In the genomic region with DNA sequence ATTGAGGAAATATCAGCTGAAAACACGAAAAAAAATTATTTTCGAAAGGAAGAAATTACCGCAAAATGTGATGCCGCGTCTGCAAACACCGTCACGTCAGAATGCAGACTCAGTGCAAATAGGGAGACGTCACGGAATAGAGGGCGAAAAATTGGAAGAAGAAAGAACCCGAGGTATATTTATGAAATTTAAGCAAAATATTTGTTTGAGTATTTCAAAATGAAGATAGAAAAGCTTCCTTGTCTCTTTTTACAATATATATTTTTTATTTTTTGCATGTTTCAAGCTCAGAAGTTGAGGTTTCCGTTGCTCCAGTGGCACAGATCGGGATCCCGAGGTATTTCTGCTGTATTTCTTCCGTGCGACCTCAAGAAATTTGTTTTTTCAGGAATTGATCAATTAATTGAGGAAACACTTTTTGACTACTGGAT, we compare ENCODE assay signal across 4 worm cellular contexts.
A peak's percentile ranks its signal among the peaks of the same experiment; 100 is the strongest.
TF ChIP-seq lines count a peak whose summit lies in the region.

W03H9.2 (minus strand) TSS at position 32 of the 431 bp plus-strand sequence.

TF ChIP-seq in whole organism, L2 larva, 48 proteins besides CTCF, POLR2A, EP300 and RAD21 (continues in another document):
- TF ChIP-seq F13H6.1 (tag; optimal IDR thresholded peaks at IDR 0.05; lab: Kevin White, UChicago) (peak; percentile 69), mbf-1 (tag; optimal IDR thresholded peaks at IDR 0.05; lab: Kevin White, UChicago) (no peak), unc-62 (GFP tag; optimal IDR thresholded peaks at IDR 0.05; lab: Kevin White, UChicago) (no peak), nhr-237 (tag; optimal IDR thresholded peaks at IDR 0.05; lab: Kevin White, UChicago) (peak; percentile 45), ztf-1 (GFP tag; conservative IDR thresholded peaks at IDR 0.05; lab: Robert Waterston, UW) (no peak), gmeb-1 (tag; optimal IDR thresholded peaks at IDR 0.05; lab: Kevin White, UChicago) (peak; percentile 69), C34F6.9 (tag; optimal IDR thresholded peaks at IDR 0.05; lab: Kevin White, UChicago) (peak; percentile 60), snpc-4 (tag; optimal IDR thresholded peaks at IDR 0.05; lab: Kevin White, UChicago) (no peak), skn-1 (tag; optimal IDR thresholded peaks at IDR 0.05; lab: Kevin White, UChicago) (no peak), ama-1 (optimal IDR thresholded peaks at IDR 0.05; lab: Kevin White, UChicago) (no peak), unc-55 (GFP tag; optimal IDR thresholded peaks at IDR 0.05; lab: Kevin White, UChicago) (peak; percentile 70), peb-1 (tag; optimal IDR thresholded peaks at IDR 0.05; lab: Kevin White, UChicago) (no peak), sma-3 (GFP tag; optimal IDR thresholded peaks at IDR 0.05; lab: Kevin White, UChicago) (peak; percentile 87), nhr-12 (tag; optimal IDR thresholded peaks at IDR 0.05; lab: Kevin White, UChicago) (no peak), ztf-4 (tag; optimal IDR thresholded peaks at IDR 0.05; lab: Kevin White, UChicago) (no peak), sem-4 (tag; optimal IDR thresholded peaks at IDR 0.05; lab: Kevin White, UChicago) (no peak), unc-39 (tag; optimal IDR thresholded peaks at IDR 0.05; lab: Kevin White, UChicago) (no peak), ZK546.5 (tag; optimal IDR thresholded peaks at IDR 0.05; lab: Kevin White, UChicago) (no peak), lin-39 (tag; optimal IDR thresholded peaks at IDR 0.05; lab: Kevin White, UChicago) (no peak), ceh-82 (tag; optimal IDR thresholded peaks at IDR 0.05; lab: Kevin White, UChicago) (no peak), mdl-1 (tag; optimal IDR thresholded peaks at IDR 0.05; lab: Kevin White, UChicago) (no peak), alr-1 (tag; optimal IDR thresholded peaks at IDR 0.05; lab: Kevin White, UChicago) (no peak), nhr-11 (tag; optimal IDR thresholded peaks at IDR 0.05; lab: Kevin White, UChicago) (no peak)

TF ChIP-seq in whole organism, L4 larva, 104 proteins besides CTCF, POLR2A, EP300 and RAD21 (continues in another document):
- TF ChIP-seq nhr-76 (tag; optimal IDR thresholded peaks at IDR 0.05; lab: Kevin White, UChicago) (no peak), nhr-48 (tag; optimal IDR thresholded peaks at IDR 0.05; lab: Kevin White, UChicago) (peak; percentile 4), nhr-102 (tag; optimal IDR thresholded peaks at IDR 0.05; lab: Kevin White, UChicago) (peak; percentile 36), dmd-9 (GFP tag; IDR thresholded peaks at IDR 0.05; lab: Robert Waterston, UW) (peak; percentile 76), arid-1 (GFP tag; conservative IDR thresholded peaks at IDR 0.05; lab: Robert Waterston, UW) (0 out of 2 replicates have a peak, but pooled peaks have one; percentile 9), lsy-2 (tag; optimal IDR thresholded peaks at IDR 0.05; lab: Kevin White, UChicago) (peak in 1 of 2 experiments; percentile 71), cey-2 (tag; optimal IDR thresholded peaks at IDR 0.05; lab: Kevin White, UChicago; ENCODE audit: borderline replicate concordance, insufficient read depth) (no peak), nhr-41 (GFP tag; IDR thresholded peaks at IDR 0.05; lab: Robert Waterston, UW) (no peak), skn-1 (tag; optimal IDR thresholded peaks at IDR 0.05; lab: Kevin White, UChicago) (no peak), zfp-2 (tag; optimal IDR thresholded peaks at IDR 0.05; lab: Kevin White, UChicago) (no peak), fkh-10 (GFP tag; optimal IDR thresholded peaks at IDR 0.05; lab: Kevin White, UChicago) (peak; percentile 61), F37D6.2 (tag; optimal IDR thresholded peaks at IDR 0.05; lab: Kevin White, UChicago) (peak; percentile 59), daf-19 (GFP tag; conservative IDR thresholded peaks at IDR 0.05; lab: Robert Waterston, UW) (no peak), dpl-1 (GFP tag; optimal IDR thresholded peaks at IDR 0.05; lab: Kevin White, UChicago) (peak; percentile 81), fos-1 (tag; optimal IDR thresholded peaks at IDR 0.05; lab: Kevin White, UChicago) (no peak), set-16 (GFP tag; IDR thresholded peaks at IDR 0.05; lab: Robert Waterston, UW) (no peak), aha-1 (tag; lab: Kevin White, UChicago) (no peak), egl-43 (GFP tag; IDR thresholded peaks at IDR 0.05; lab: Robert Waterston, UW) (0 out of 2 replicates have a peak, but pooled peaks have one; percentile 41), ceh-82 (tag; optimal IDR thresholded peaks at IDR 0.05; lab: Kevin White, UChicago) (no peak), madf-5 (GFP tag; IDR thresholded peaks at IDR 0.05; lab: Robert Waterston, UW) (no peak), spr-3 (GFP tag; optimal IDR thresholded peaks at IDR 0.05; lab: Kevin White, UChicago) (no peak), lim-7 (GFP tag; IDR thresholded peaks at IDR 0.05; lab: Robert Waterston, UW) (no peak)

TF ChIP-seq in whole organism, late embryonic, 69 proteins besides CTCF, POLR2A, EP300 and RAD21 (continues in another document):
- TF ChIP-seq elt-2 (tag; optimal IDR thresholded peaks at IDR 0.05; lab: Kevin White, UChicago) (peak; percentile 92), ceh-45 (GFP tag; IDR thresholded peaks at IDR 0.05; lab: Robert Waterston, UW) (no peak), nhr-11 (tag; optimal IDR thresholded peaks at IDR 0.05; lab: Kevin White, UChicago) (no peak), gmeb-2 (tag; optimal IDR thresholded peaks at IDR 0.05; lab: Kevin White, UChicago) (no peak), tbx-7 (tag; optimal IDR thresholded peaks at IDR 0.05; lab: Kevin White, UChicago) (peak; percentile 96), K02D7.2 (tag; optimal IDR thresholded peaks at IDR 0.05; lab: Kevin White, UChicago) (peak; percentile 55), pax-1 (tag; optimal IDR thresholded peaks at IDR 0.05; lab: Kevin White, UChicago) (no peak), pag-3 (tag; optimal IDR thresholded peaks at IDR 0.05; lab: Kevin White, UChicago; ENCODE audit: borderline replicate concordance) (peak; percentile 29), dve-1 (tag; optimal IDR thresholded peaks at IDR 0.05; lab: Kevin White, UChicago) (no peak), unc-86 (tag; optimal IDR thresholded peaks at IDR 0.05; lab: Kevin White, UChicago) (peak; percentile 76), ceh-2 (tag; optimal IDR thresholded peaks at IDR 0.05; lab: Kevin White, UChicago) (peak; percentile 96), Y22D7AL.16 (tag; optimal IDR thresholded peaks at IDR 0.05; lab: Kevin White, UChicago) (no peak), hlh-6 (tag; optimal IDR thresholded peaks at IDR 0.05; lab: Kevin White, UChicago) (peak; percentile 38), unc-42 (tag; optimal IDR thresholded peaks at IDR 0.05; lab: Kevin White, UChicago) (peak; percentile 45), ceh-18 (tag; optimal IDR thresholded peaks at IDR 0.05; lab: Kevin White, UChicago) (peak; percentile 25), hlh-8 (tag; optimal IDR thresholded peaks at IDR 0.05; lab: Kevin White, UChicago) (peak; percentile 96), madf-2 (tag; optimal IDR thresholded peaks at IDR 0.05; lab: Kevin White, UChicago) (peak; percentile 65), C08G9.2 (tag; optimal IDR thresholded peaks at IDR 0.05; lab: Kevin White, UChicago) (peak; percentile 94), fax-1 (tag; optimal IDR thresholded peaks at IDR 0.05; lab: Kevin White, UChicago) (peak; percentile 96), ceh-24 (tag; optimal IDR thresholded peaks at IDR 0.05; lab: Kevin White, UChicago) (peak; percentile 33), mec-3 (tag; optimal IDR thresholded peaks at IDR 0.05; lab: Kevin White, UChicago; ENCODE audit: borderline replicate concordance) (peak; percentile 50), sox-4 (tag; optimal IDR thresholded peaks at IDR 0.05; lab: Kevin White, UChicago) (peak; percentile 14), unc-3 (GFP tag; conservative IDR thresholded peaks at IDR 0.05; lab: Robert Waterston, UW) (no peak), unc-3 (tag; optimal IDR thresholded peaks at IDR 0.05; lab: Kevin White, UChicago) (peak; percentile 83)

TF ChIP-seq in whole organism, mixed stage, embryonic, 35 proteins besides CTCF, POLR2A, EP300 and RAD21 (continues in another document):
- TF ChIP-seq tbx-8 (GFP tag; optimal IDR thresholded peaks at IDR 0.05; lab: Kevin White, UChicago) (no peak), unc-120 (tag; optimal IDR thresholded peaks at IDR 0.05; lab: Kevin White, UChicago; ENCODE audit: poor library complexity, severe bottlenecking) (peak; percentile 75), blmp-1 (tag; optimal IDR thresholded peaks at IDR 0.05; lab: Kevin White, UChicago) (no peak), ham-2 (GFP tag; optimal IDR thresholded peaks at IDR 0.05; lab: Kevin White, UChicago) (peak; percentile 8), sptf-1 (tag; optimal IDR thresholded peaks at IDR 0.05; lab: Kevin White, UChicago) (peak; percentile 81), M03D4.4 (tag; optimal IDR thresholded peaks at IDR 0.05; lab: Kevin White, UChicago) (peak; percentile 74), lin-13 (tag; optimal IDR thresholded peaks at IDR 0.05; lab: Kevin White, UChicago) (peak; percentile 6), elt-3 (tag; optimal IDR thresholded peaks at IDR 0.05; lab: Kevin White, UChicago) (no peak), nhr-237 (tag; optimal IDR thresholded peaks at IDR 0.05; lab: Kevin White, UChicago) (peak; percentile 43), cnd-1 (tag; optimal IDR thresholded peaks at IDR 0.05; lab: Kevin White, UChicago) (peak; percentile 62), nhr-2 (tag; optimal IDR thresholded peaks at IDR 0.05; lab: Kevin White, UChicago) (no peak), ceh-39 (tag; optimal IDR thresholded peaks at IDR 0.05; lab: Kevin White, UChicago) (no peak), bed-3 (GFP tag; optimal IDR thresholded peaks at IDR 0.05; lab: Kevin White, UChicago) (peak; percentile 70), pha-4 (tag; optimal IDR thresholded peaks at IDR 0.05; lab: Kevin White, UChicago) (no peak), ceh-83 (GFP tag; optimal IDR thresholded peaks at IDR 0.05; lab: Kevin White, UChicago) (peak; percentile 78), ces-1 (GFP tag; optimal IDR thresholded peaks at IDR 0.05; lab: Kevin White, UChicago) (peak; percentile 69), nhr-28 (tag; optimal IDR thresholded peaks at IDR 0.05; lab: Kevin White, UChicago) (no peak), unc-39 (tag; optimal IDR thresholded peaks at IDR 0.05; lab: Kevin White, UChicago) (no peak), ztf-11 (tag; optimal IDR thresholded peaks at IDR 0.05; lab: Kevin White, UChicago) (no peak), lin-32 (GFP tag; optimal IDR thresholded peaks at IDR 0.05; lab: Kevin White, UChicago) (peak; percentile 9), lsy-2 (tag; optimal IDR thresholded peaks at IDR 0.05; lab: Kevin White, UChicago) (peak; percentile 48), nhr-12 (tag; optimal IDR thresholded peaks at IDR 0.05; lab: Kevin White, UChicago) (no peak), elt-1 (tag; optimal IDR thresholded peaks at IDR 0.05; lab: Kevin White, UChicago; ENCODE audit: borderline replicate concordance, insufficient read depth) (no peak), sem-2 (GFP tag; optimal IDR thresholded peaks at IDR 0.05; lab: Kevin White, UChicago) (no peak), mls-2 (tag; optimal IDR thresholded peaks at IDR 0.05; lab: Kevin White, UChicago) (peak; percentile 54), nhr-76 (tag; optimal IDR thresholded peaks at IDR 0.05; lab: Kevin White, UChicago) (no peak), snpc-4 (tag; optimal IDR thresholded peaks at IDR 0.05; lab: Kevin White, UChicago) (no peak), hlh-1 (tag; optimal IDR thresholded peaks at IDR 0.05; lab: Kevin White, UChicago) (no peak)
